Worm (Caenorhabditis elegans): Measurements from ENCODE around the gene R08A2.5.

DNA sequence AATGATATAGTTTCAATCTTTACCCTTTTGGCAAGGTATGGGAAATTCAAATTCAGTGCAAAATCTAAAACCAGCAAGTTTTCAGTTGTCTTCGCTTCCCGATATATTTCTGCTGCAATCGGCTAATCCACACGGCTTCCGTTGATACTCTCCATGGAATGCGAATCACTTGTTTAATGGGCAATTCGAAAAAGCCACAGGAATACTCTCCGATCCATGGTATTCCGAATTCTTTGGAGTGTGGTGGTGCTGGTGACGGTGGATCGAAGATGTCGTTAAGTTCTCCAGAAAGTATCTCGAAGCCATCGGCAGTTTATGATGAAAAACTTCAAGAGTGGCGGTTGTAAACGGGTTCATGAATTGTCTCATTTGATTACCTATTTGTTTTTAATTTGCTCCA is 29.1 kb upstream of the R08A2.5 start:
- TF ChIP-seq nhr-11 (tag; optimal IDR thresholded peaks at IDR 0.05) (no peak), ceh-9 (tag; optimal IDR thresholded peaks at IDR 0.05) (no peak), nhr-25 (tag; optimal IDR thresholded peaks at IDR 0.05) (no peak), pqm-1 (tag; optimal IDR thresholded peaks at IDR 0.05) (no peak), jun-1 (tag; optimal IDR thresholded peaks at IDR 0.05) (no peak), tbx-2 (tag; optimal IDR thresholded peaks at IDR 0.05) (no peak), ceh-28 (tag; optimal IDR thresholded peaks at IDR 0.05) (no peak), lin-15B (tag; optimal IDR thresholded peaks at IDR 0.05) (no peak), egl-27 (tag; optimal IDR thresholded peaks at IDR 0.05) (no peak), nhr-67 (tag; optimal IDR thresholded peaks at IDR 0.05) (no peak), ama-1 (optimal IDR thresholded peaks at IDR 0.05) (peak; percentile 83), nhr-76 (tag; optimal IDR thresholded peaks at IDR 0.05) (no peak), R02D3.7 (tag; optimal IDR thresholded peaks at IDR 0.05) (no peak)
